Fruit fly (Drosophila melanogaster) S2 (cell line): ENCODE measurements around the gene Hecw.

ENCODE experiments used
- CG8478 ChIP-seq: fragments of >200 bp; optimal IDR thresholded peaks from 2 replicates; lab custom pipeline; 2018
- CTCF ChIP-seq, 2 experiments: fragments of >200 bp; optimal IDR thresholded peaks; 2 replicates each; lab custom pipeline; 2018

The Hecw gene

dm6 chrX:9608727-9609419, at the start of gene Hecw, which contains the start of gene LysRS:
TSS of gene Hecw (plus strand) at chrX:9608946.
TSS of gene LysRS (minus strand) at chrX:9608884.
- peak; percentile 74 to 77 for TF ChIP-seq CTCF (optimal IDR thresholded peaks at IDR 0.05; lab: Kevin White, UChicago)
- no peak for TF ChIP-seq CG8478 (lab: Kevin White, UChicago)

- TF ChIP-seq CG8478 (lab: Kevin White, UChicago) (no peak), CTCF (optimal IDR thresholded peaks at IDR 0.05; lab: Kevin White, UChicago) (no peak)
Measured at dm6 chrX:9571208-9571607, 37.5 kb upstream of the Hecw start, which contains the start of gene Cubn. TSS of gene Cubn (minus strand) at chrX:9571308.

DNA sequence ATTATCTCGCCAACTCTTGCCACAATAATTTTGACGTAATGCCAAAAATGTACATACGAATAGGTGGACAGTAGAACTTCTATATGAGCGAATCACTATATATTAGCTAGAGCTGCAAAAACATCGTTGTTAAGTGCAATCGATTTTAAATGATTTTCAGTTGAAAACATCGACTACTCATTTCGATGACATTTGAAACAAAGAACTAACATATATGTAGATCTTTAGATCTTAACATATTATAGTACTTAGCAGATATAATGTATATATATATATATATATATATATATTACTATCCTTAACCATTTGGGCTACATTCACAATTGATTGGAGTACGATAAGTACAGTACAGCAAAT, 32.6 kb upstream of the Hecw start, which contains the start of gene CG42395:
CG42395 (minus strand) TSS at position 101 of the 357 bp plus-strand sequence.
- TF ChIP-seq CG8478 (lab: Kevin White, UChicago) = no peak
- no peak for TF ChIP-seq CTCF (optimal IDR thresholded peaks at IDR 0.05; lab: Kevin White, UChicago)

dm6 chrX:9576504-9577337, 32.0 kb upstream of the Hecw start:
- no peak for TF ChIP-seq CG8478 (lab: Kevin White, UChicago)
- TF ChIP-seq CTCF (optimal IDR thresholded peaks at IDR 0.05; lab: Kevin White, UChicago) = no peak

- TF ChIP-seq CG8478 (lab: Kevin White, UChicago) = no peak
- no peak for TF ChIP-seq CTCF (optimal IDR thresholded peaks at IDR 0.05; lab: Kevin White, UChicago)
Measured at dm6 chrX:9577338-9577644, 31.5 kb upstream of the Hecw start.

DNA sequence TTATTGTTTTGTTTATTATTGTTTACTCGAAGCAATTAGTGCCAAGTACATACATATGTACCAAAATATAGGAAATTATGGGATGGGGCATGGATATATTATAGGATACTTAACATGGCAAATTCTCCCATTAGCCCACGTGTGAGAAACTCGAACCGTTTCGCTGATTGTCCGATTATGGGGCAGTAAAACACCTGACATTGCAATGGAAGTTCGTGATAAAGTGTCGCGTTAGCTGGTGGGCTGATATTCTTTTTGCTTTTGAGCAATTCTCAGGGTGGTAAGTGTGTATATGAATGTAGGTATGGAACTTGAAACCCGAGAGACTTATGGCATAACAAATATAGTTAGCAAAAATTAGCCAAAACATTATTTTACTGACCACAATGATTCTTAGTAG, 30.7 kb upstream of the Hecw start:
- no peak for TF ChIP-seq CTCF (optimal IDR thresholded peaks at IDR 0.05; lab: Kevin White, UChicago)
- no peak for TF ChIP-seq CG8478 (lab: Kevin White, UChicago)

- TF ChIP-seq CTCF (optimal IDR thresholded peaks at IDR 0.05; lab: Kevin White, UChicago) (no peak), CG8478 (lab: Kevin White, UChicago) (no peak)
Measured at dm6 chrX:9578696-9579509, 29.8 kb upstream of the Hecw start.

DNA sequence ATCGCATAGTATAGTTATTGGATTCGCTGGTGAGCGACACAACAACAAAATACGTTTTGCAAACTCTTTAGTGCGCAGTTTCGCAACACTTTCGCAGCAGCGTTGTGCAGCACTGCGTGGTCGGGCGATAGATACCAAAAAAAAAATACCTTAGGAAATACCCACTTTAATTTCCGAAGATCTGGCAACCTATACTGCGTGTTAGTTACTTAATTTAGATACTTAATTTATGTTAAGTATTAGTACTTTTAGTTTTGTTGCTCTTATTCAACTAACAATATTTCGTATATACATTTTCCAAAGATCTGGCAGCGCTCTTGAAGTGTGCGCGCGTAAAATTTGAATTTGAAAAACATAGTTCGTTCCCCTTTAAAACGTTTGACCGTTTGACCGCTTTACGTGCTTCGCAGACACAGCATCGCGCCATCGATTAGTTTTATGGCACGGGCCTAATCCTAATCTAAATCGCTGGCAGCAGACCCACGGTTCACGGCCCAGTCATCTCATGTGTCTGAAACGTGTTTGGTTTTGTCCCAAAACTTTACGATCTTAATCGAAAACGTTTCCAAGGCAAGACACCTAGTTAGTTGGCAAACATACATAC, 28.7 kb upstream of the Hecw start, which contains the start of gene LPCAT:
LPCAT (minus strand) TSS at position 70 of the 604 bp plus-strand sequence.
- TF ChIP-seq CTCF (optimal IDR thresholded peaks at IDR 0.05; lab: Kevin White, UChicago) (peak in 1 of 2 experiments; percentile 14), CG8478 (lab: Kevin White, UChicago) (no peak)

- no peak for TF ChIP-seq CG8478 (lab: Kevin White, UChicago)
- TF ChIP-seq CTCF (optimal IDR thresholded peaks at IDR 0.05; lab: Kevin White, UChicago) = no peak
Measured at dm6 chrX:9580544-9580943, 28.2 kb upstream of the Hecw start.

DNA sequence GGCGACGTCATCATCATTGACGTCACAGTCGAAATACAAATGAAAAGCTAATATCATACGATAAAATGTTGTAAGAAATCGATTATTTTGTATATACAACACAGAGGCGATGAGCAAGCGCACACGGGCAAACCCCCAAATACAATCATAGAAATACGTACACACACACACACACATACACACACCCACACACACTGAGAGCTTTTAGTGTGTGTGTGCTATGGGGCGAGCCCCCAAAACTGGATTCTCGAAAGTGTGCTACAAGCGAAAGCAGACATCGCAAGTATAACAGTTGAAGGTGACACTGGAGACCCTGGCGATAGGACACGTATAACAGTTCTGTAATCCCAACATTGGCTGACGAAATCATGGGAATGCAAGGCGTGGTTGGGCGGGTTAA, 26.9 kb upstream of the Hecw start:
- TF ChIP-seq CTCF (optimal IDR thresholded peaks at IDR 0.05; lab: Kevin White, UChicago) (no peak), CG8478 (lab: Kevin White, UChicago) (no peak)

DNA sequence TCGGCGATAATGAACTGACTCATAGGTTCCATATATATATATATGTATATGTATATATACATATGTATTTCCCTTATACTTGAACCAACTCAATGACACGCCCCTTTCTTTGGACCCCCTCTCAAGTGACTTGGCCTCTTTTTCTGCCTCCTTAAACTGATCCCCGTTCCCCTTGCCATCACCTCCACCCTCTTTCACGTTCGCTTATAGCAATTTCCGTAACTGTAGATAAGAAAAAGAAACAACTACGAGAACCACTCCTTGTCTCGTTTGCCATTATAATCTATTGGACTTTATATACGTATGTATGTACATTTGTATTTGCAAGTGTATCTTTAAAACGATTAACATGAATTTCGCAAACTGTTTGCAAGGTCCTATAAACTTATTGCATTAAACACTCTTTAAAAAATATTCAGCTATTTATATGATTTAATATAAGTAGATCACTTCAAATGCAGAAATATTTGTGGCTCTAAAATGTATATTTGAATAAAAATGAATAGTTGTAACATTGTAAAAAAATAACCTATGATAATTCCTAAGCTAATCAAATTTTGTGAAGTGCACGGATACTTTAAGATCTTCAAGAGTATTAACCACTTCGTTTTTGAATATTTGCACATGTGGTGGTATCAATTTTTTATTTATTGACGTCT, 26.0 kb upstream of the Hecw start:
- no peak for TF ChIP-seq CTCF (optimal IDR thresholded peaks at IDR 0.05; lab: Kevin White, UChicago)
- TF ChIP-seq CG8478 (lab: Kevin White, UChicago) = no peak

- TF ChIP-seq CG8478 (lab: Kevin White, UChicago) = no peak
- no peak for TF ChIP-seq CTCF (optimal IDR thresholded peaks at IDR 0.05; lab: Kevin White, UChicago)
Measured at dm6 chrX:9583440-9584103, 25.2 kb upstream of the Hecw start.
